Worm (Caenorhabditis elegans) whole organism, late embryonic: Measurements from ENCODE around the gene F48E8.4.

Experiments
- mec-3 ChIP-seq: sonication (generic microtip); optimal IDR thresholded peaks from 2 replicates; lab custom pipeline; 2016; ENCODE audit warnings: borderline replicate concordance, missing genetic modification characterization, missing compliant biosample characterization
- nfya-1 ChIP-seq: sonication (generic microtip); optimal IDR thresholded peaks from 2 replicates; lab custom pipeline; 2017; ENCODE audit warnings: missing genetic modification characterization, mild to moderate bottlenecking, missing compliant biosample characterization, antibody characterized with exemption, moderate library complexity
- pha-2 ChIP-seq: sonication (generic microtip); optimal IDR thresholded peaks from 2 replicates; lab custom pipeline; 2017; ENCODE audit warnings: mild to moderate bottlenecking, missing genetic modification characterization, missing compliant biosample characterization

DNA sequence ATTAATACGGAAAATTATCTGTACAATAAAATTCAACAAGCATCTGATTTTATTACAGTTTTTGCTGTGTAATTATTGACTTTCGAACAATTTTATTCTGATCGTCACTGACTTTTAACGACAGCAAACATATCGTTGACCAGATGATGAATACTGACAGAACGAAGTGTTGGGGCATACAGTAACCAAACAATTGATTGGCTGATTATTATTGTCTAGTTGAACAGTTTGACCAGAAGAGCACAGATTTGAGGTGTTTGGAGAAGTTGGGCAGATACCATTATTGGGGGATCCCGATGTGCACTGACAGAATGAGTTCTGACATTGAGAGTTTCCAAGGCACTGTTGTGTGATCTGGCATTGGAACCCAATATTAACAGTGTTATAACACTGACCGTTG is 53.5 kb downstream of the F48E8.4 start:
- TF ChIP-seq pha-2 (tag; lab: Kevin White, UChicago) (no peak), nfya-1 (no peak), mec-3 (tag; lab: Kevin White, UChicago) (no peak)
